Fruit fly (Drosophila melanogaster) whole organism, embryonic: ENCODE data around the gene CG15725.
A peak's percentile ranks its signal among the peaks of the same experiment; 100 is the strongest.

ENCODE experiments used
- CG14710 ChIP-seq: fragments of 200-800 bp; sonication (Bioruptor generic); optimal IDR thresholded peaks from 3 replicates; lab custom pipeline; 2019; ENCODE audit warnings: missing biosample characterization, mild to moderate bottlenecking, missing genetic modification characterization, moderate library complexity
- stc ChIP-seq: fragments of 200-800 bp; sonication (Bioruptor generic); IDR thresholded peaks from 2 replicates; pipeline ENCODE4 v1.3.6; 2022; ENCODE audit warnings: missing biosample characterization, missing genetic modification characterization

dm6 chrX:12752196-12752595 lies 46.5 kb downstream of the CG15725 start:
- peak; percentile 98 for TF ChIP-seq stc
- peak; percentile 98 for TF ChIP-seq CG14710 (tag; lab: Kevin White, UChicago)
